Worm (Caenorhabditis elegans) whole organism, L3 larva: ENCODE results near the gene mog-1.

ENCODE experiments used
- R02D3.7 ChIP-seq: fragments of 150-350 bp; optimal IDR thresholded peaks from 2 replicates; lab custom pipeline; 2014; ENCODE audit warnings: missing biosample characterization, missing genetic modification characterization
- ZK546.5 ChIP-seq: sonication (generic microtip); optimal IDR thresholded peaks from 2 replicates; lab custom pipeline; 2017; ENCODE audit warnings: missing biosample characterization, missing genetic modification characterization
- aly-2 ChIP-seq: fragments of 150-350 bp; optimal IDR thresholded peaks from 2 replicates; lab custom pipeline; 2014; ENCODE audit warnings: missing biosample characterization, missing genetic modification characterization
- ama-1 ChIP-seq: fragments of 150-350 bp; optimal IDR thresholded peaks from 2 replicates; lab custom pipeline; 2018
- ceh-16 ChIP-seq: sonication (generic microtip); optimal IDR thresholded peaks from 2 replicates; lab custom pipeline; 2017; ENCODE audit warnings: missing biosample characterization, missing genetic modification characterization
- ceh-28 ChIP-seq: fragments of 150-350 bp; optimal IDR thresholded peaks from 2 replicates; lab custom pipeline; 2014; ENCODE audit warnings: missing biosample characterization, missing genetic modification reagents, missing genetic modification characterization
- ceh-82 ChIP-seq: fragments of 150-350 bp; optimal IDR thresholded peaks from 2 replicates; lab custom pipeline; 2014; ENCODE audit warnings: missing biosample characterization, missing genetic modification characterization
- ceh-9 ChIP-seq: sonication (generic microtip); optimal IDR thresholded peaks from 2 replicates; lab custom pipeline; 2018; ENCODE audit warnings: missing biosample characterization, missing genetic modification characterization
- daf-12 ChIP-seq: fragments of 150-350 bp; optimal IDR thresholded peaks from 2 replicates; lab custom pipeline; 2014; ENCODE audit warnings: missing biosample characterization, missing genetic modification reagents, missing genetic modification characterization
- egl-27 ChIP-seq: sonication (generic microtip); optimal IDR thresholded peaks from 4 replicates; lab custom pipeline; 2017; ENCODE audit warnings: missing biosample characterization, missing genetic modification reagents, missing genetic modification characterization
- egl-5 ChIP-seq: fragments of 150-350 bp; optimal IDR thresholded peaks from 2 replicates; lab custom pipeline; 2017; ENCODE audit warnings: missing biosample characterization, missing genetic modification reagents, missing genetic modification characterization, inconsistent platforms
- elt-1 ChIP-seq: fragments of 150-350 bp; optimal IDR thresholded peaks from 2 replicates; lab custom pipeline; 2014; ENCODE audit warnings: missing biosample characterization, missing genetic modification characterization
- elt-2 ChIP-seq: sonication (generic microtip); optimal IDR thresholded peaks from 2 replicates; lab custom pipeline; 2016; ENCODE audit warnings: missing genetic modification reagents, mild to moderate bottlenecking, missing genetic modification characterization, missing compliant biosample characterization
- elt-3 ChIP-seq, 3 experiments: fragments of 150-350 bp in 1 of 3; sonication (generic microtip) in 2 of 3; optimal IDR thresholded peaks; 2 replicates in 2 of 3; 4 replicates in 1 of 3; lab custom pipeline; 2014 to 2017; ENCODE audit warnings: missing biosample characterization in 3 of 3, missing genetic modification characterization in 3 of 3
- eor-1 ChIP-seq, 2 experiments: fragments of 150-350 bp; optimal IDR thresholded peaks; 2 replicates each; lab custom pipeline; 2014 to 2018; ENCODE audit warnings: missing biosample characterization in 2 of 2, missing genetic modification characterization in 2 of 2
- fkh-10 ChIP-seq: sonication (generic microtip); optimal IDR thresholded peaks from 2 replicates; lab custom pipeline; 2017; ENCODE audit warnings: missing biosample characterization, missing genetic modification reagents, missing genetic modification characterization
- fkh-2 ChIP-seq: fragments of 150-350 bp; optimal IDR thresholded peaks from 2 replicates; lab custom pipeline; 2014; ENCODE audit warnings: missing biosample characterization, missing genetic modification reagents, missing genetic modification characterization
- fos-1 ChIP-seq: fragments of 150-350 bp; optimal IDR thresholded peaks from 2 replicates; lab custom pipeline; 2014; ENCODE audit warnings: missing biosample characterization, missing genetic modification characterization
- hmg-11 ChIP-seq: sonication (generic microtip); optimal IDR thresholded peaks from 2 replicates; lab custom pipeline; 2016; ENCODE audit warnings: missing genetic modification characterization, missing compliant biosample characterization
- jun-1 ChIP-seq: fragments of 150-350 bp; optimal IDR thresholded peaks from 2 replicates; lab custom pipeline; 2014; ENCODE audit warnings: missing biosample characterization, missing genetic modification reagents, missing genetic modification characterization
- lin-15B ChIP-seq: fragments of 150-350 bp; optimal IDR thresholded peaks from 2 replicates; lab custom pipeline; 2014; ENCODE audit warnings: missing biosample characterization, missing genetic modification characterization
- lin-39 ChIP-seq: fragments of 150-350 bp; optimal IDR thresholded peaks from 2 replicates; lab custom pipeline; 2018; ENCODE audit warnings: missing biosample characterization, missing genetic modification reagents, missing genetic modification characterization
- lsy-12 ChIP-seq: sonication (generic microtip); optimal IDR thresholded peaks from 2 replicates; lab custom pipeline; 2016; ENCODE audit warnings: mild to moderate bottlenecking, missing genetic modification characterization, missing compliant biosample characterization
- mdl-1 ChIP-seq: fragments of 150-350 bp; optimal IDR thresholded peaks from 2 replicates; lab custom pipeline; 2014; ENCODE audit warnings: missing biosample characterization, missing genetic modification characterization
- mml-1 ChIP-seq: fragments of 150-350 bp; sonication (generic microtip); optimal IDR thresholded peaks from 3 replicates; lab custom pipeline; 2014; ENCODE audit warnings: missing biosample characterization, missing genetic modification characterization
- nfya-1 ChIP-seq: sonication (generic microtip); optimal IDR thresholded peaks from 2 replicates; lab custom pipeline; 2017; ENCODE audit warnings: missing genetic modification characterization, mild to moderate bottlenecking, missing compliant biosample characterization, antibody characterized with exemption, moderate library complexity; ENCODE audit not compliant: insufficient read depth
- nhr-11 ChIP-seq: fragments of 150-350 bp; optimal IDR thresholded peaks from 2 replicates; lab custom pipeline; 2014; ENCODE audit warnings: missing biosample characterization, missing genetic modification characterization
- nhr-12 ChIP-seq: fragments of 150-350 bp; optimal IDR thresholded peaks from 2 replicates; lab custom pipeline; 2014; ENCODE audit warnings: missing biosample characterization, missing genetic modification characterization
- nhr-23 ChIP-seq: fragments of 150-350 bp; optimal IDR thresholded peaks from 2 replicates; lab custom pipeline; 2014; ENCODE audit warnings: missing biosample characterization, missing genetic modification reagents, missing genetic modification characterization
- nhr-237 ChIP-seq: fragments of 150-350 bp; optimal IDR thresholded peaks from 2 replicates; lab custom pipeline; 2014; ENCODE audit warnings: missing biosample characterization, missing genetic modification characterization
- nhr-25 ChIP-seq: sonication (generic microtip); optimal IDR thresholded peaks from 2 replicates; lab custom pipeline; 2017; ENCODE audit warnings: missing biosample characterization, missing genetic modification characterization
- nhr-28 ChIP-seq: fragments of 150-350 bp; optimal IDR thresholded peaks from 2 replicates; lab custom pipeline; 2014; ENCODE audit warnings: missing biosample characterization, missing genetic modification characterization
- nhr-43 ChIP-seq: sonication (generic microtip); optimal IDR thresholded peaks from 2 replicates; lab custom pipeline; 2016; ENCODE audit warnings: mild to moderate bottlenecking, missing genetic modification characterization, missing compliant biosample characterization; ENCODE audit not compliant: poor library complexity, severe bottlenecking
- nhr-67 ChIP-seq: fragments of 150-350 bp; optimal IDR thresholded peaks from 2 replicates; lab custom pipeline; 2014; ENCODE audit warnings: missing biosample characterization, missing genetic modification characterization
- nhr-76 ChIP-seq: fragments of 150-350 bp; sonication (generic microtip); optimal IDR thresholded peaks from 5 replicates; lab custom pipeline; 2014; ENCODE audit warnings: missing biosample characterization, missing genetic modification characterization
- nhr-77 ChIP-seq: fragments of 150-350 bp; optimal IDR thresholded peaks from 2 replicates; lab custom pipeline; 2014; ENCODE audit warnings: missing biosample characterization, missing genetic modification characterization
- pha-4 ChIP-seq: fragments of 150-350 bp; optimal IDR thresholded peaks from 2 replicates; lab custom pipeline; 2014; ENCODE audit warnings: missing biosample characterization, missing genetic modification reagents, missing genetic modification characterization
- pqm-1 ChIP-seq: fragments of 150-350 bp; optimal IDR thresholded peaks from 2 replicates; lab custom pipeline; 2017; ENCODE audit warnings: missing biosample characterization, missing genetic modification characterization, inconsistent platforms
- sea-2 ChIP-seq: fragments of 150-350 bp; sonication (generic microtip); optimal IDR thresholded peaks from 4 replicates; lab custom pipeline; 2014; ENCODE audit warnings: missing biosample characterization, missing genetic modification reagents, missing genetic modification characterization
- skn-1 ChIP-seq: fragments of 150-350 bp; optimal IDR thresholded peaks from 2 replicates; lab custom pipeline; 2014; ENCODE audit warnings: missing biosample characterization, missing genetic modification characterization
- snpc-4 ChIP-seq: fragments of 150-350 bp; optimal IDR thresholded peaks from 2 replicates; lab custom pipeline; 2014; ENCODE audit warnings: missing biosample characterization, missing genetic modification characterization
- unc-39 ChIP-seq: sonication (generic microtip); optimal IDR thresholded peaks from 4 replicates; lab custom pipeline; 2017; ENCODE audit warnings: missing biosample characterization, missing genetic modification characterization
- unc-62 ChIP-seq: fragments of 150-350 bp; sonication (generic microtip); optimal IDR thresholded peaks from 4 replicates; lab custom pipeline; 2014; ENCODE audit warnings: missing biosample characterization, missing genetic modification reagents, missing genetic modification characterization
- zag-1 ChIP-seq: fragments of 150-350 bp; optimal IDR thresholded peaks from 2 replicates; lab custom pipeline; 2014; ENCODE audit warnings: missing biosample characterization, missing genetic modification characterization
- ztf-11 ChIP-seq: fragments of 150-350 bp; optimal IDR thresholded peaks from 2 replicates; lab custom pipeline; 2014; ENCODE audit warnings: missing biosample characterization, missing genetic modification characterization
- ztf-4 ChIP-seq: fragments of 150-350 bp; optimal IDR thresholded peaks from 2 replicates; lab custom pipeline; 2014; ENCODE audit warnings: missing biosample characterization, missing genetic modification characterization

The mog-1 gene

ce11 chrIII:9963447-9963846 is 7.4 kb upstream of the mog-1 start:
- TF ChIP-seq pha-4 (tag; lab: Kevin White, UChicago): no peak
- TF ChIP-seq sea-2 (GFP tag; lab: Kevin White, UChicago): no peak
- TF ChIP-seq unc-39 (tag; lab: Kevin White, UChicago): no peak

DNA sequence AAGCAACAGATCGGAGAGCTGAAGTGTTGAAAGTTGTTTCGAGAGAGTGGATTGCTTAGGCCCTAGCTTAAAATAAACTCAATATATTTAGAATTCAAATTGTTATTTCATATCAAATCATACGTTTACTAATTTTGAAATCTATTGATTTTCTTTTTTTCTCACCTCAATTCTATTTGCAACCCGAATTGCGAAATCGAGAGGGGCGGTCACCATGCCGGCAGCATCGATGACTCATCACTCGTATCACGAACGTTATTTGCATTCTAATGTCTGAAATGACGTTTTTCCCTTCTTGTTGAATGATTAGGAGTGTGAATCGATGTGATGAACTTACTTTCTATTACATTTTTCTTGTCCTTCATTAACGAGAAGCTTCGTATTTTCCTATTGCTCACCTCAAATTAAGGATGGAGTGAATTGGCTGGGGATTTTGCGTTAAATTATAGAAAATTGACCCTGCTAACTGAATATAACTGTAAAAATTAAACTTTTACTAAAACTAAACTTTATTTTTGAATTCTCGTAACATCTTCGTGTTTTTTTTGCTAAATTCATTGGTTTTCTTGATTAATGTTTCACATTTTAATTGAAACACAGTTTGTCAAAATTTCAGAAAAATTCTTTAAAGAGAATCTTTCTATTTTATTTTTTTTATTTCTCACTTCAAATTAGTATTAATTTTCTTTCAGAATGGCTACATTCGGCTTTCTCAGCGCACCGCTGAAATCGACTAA is 818 bp upstream of the mog-1 start, which contains the start of gene alx-1:
TSS of gene alx-1 (plus strand) at position 687 of the 737 bp plus-strand sequence.
- TF ChIP-seq lsy-12 (tag; lab: Kevin White, UChicago) (no peak), ztf-11 (tag; lab: Kevin White, UChicago) (no peak), unc-62 (GFP tag; lab: Kevin White, UChicago) (no peak), fkh-10 (GFP tag; lab: Kevin White, UChicago) (no peak), snpc-4 (tag; lab: Kevin White, UChicago) (peak; percentile 3), skn-1 (tag; lab: Kevin White, UChicago) (no peak), lin-15B (tag; lab: Kevin White, UChicago) (no peak), elt-1 (tag; lab: Kevin White, UChicago) (no peak), nhr-77 (tag; lab: Kevin White, UChicago) (no peak), ama-1 (lab: Kevin White, UChicago) (no peak), pha-4 (tag; lab: Kevin White, UChicago) (peak; percentile 39), unc-39 (tag; lab: Kevin White, UChicago) (no peak), aly-2 (tag; lab: Kevin White, UChicago) (no peak), hmg-11 (tag; lab: Kevin White, UChicago) (no peak), nhr-11 (no peak), ceh-28 (tag; lab: Kevin White, UChicago) (peak; percentile 40), lin-39 (tag; lab: Kevin White, UChicago) (no peak), daf-12 (no peak), R02D3.7 (no peak), ztf-4 (tag; lab: Kevin White, UChicago) (no peak), nhr-43 (tag; lab: Kevin White, UChicago) (no peak), nhr-67 (tag; lab: Kevin White, UChicago) (no peak), sea-2 (GFP tag; lab: Kevin White, UChicago) (no peak), mdl-1 (no peak), nhr-25 (no peak), nhr-76 (tag; lab: Kevin White, UChicago) (no peak), fos-1 (tag; lab: Kevin White, UChicago) (peak; percentile 62), jun-1 (peak; percentile 66), elt-2 (peak; percentile 52), egl-5 (tag; lab: Kevin White, UChicago) (no peak), mml-1 (tag; lab: Kevin White, UChicago) (no peak), egl-27 (tag; lab: Kevin White, UChicago) (no peak), fkh-2 (no peak), eor-1 (tag; optimal IDR thresholded peaks at IDR 0.05; lab: Kevin White, UChicago) (no peak), nhr-28 (no peak), ceh-9 (tag; lab: Kevin White, UChicago) (no peak), zag-1 (tag; lab: Kevin White, UChicago) (no peak), pqm-1 (tag; lab: Kevin White, UChicago) (peak; percentile 50), nhr-237 (tag; lab: Kevin White, UChicago) (no peak), ceh-82 (tag; lab: Kevin White, UChicago) (no peak), elt-3 (tag; optimal IDR thresholded peaks at IDR 0.05; lab: Kevin White, UChicago) (no peak), nhr-12 (tag; lab: Kevin White, UChicago) (no peak), ZK546.5 (tag; lab: Kevin White, UChicago) (no peak), nfya-1 (peak; percentile 20), ceh-16 (no peak), nhr-23 (no peak)
